Fruit fly (Drosophila melanogaster): ENCODE data around the gene stx.

stx gene

dm6 chrX:10767350-10768005 is 22.7 kb upstream of the stx start (continued):
- TF ChIP-seq CG17568 (GFP tag; optimal IDR thresholded peaks at IDR 0.05) = peak; percentile 23
- no peak for TF ChIP-seq gt (GFP tag; IDR thresholded peaks at IDR 0.05)
- TF ChIP-seq Dip2 (GFP tag; IDR thresholded peaks at IDR 0.05) = no peak
- TF ChIP-seq Xbp1 (GFP tag; optimal IDR thresholded peaks at IDR 0.05) = peak; percentile 61
- TF ChIP-seq CG8388 (GFP tag; optimal IDR thresholded peaks at IDR 0.05) = peak; percentile 23
- TF ChIP-seq CG30020 (tag; optimal IDR thresholded peaks at IDR 0.05) = no peak
- TF ChIP-seq Ets97D (GFP tag; optimal IDR thresholded peaks at IDR 0.05) = peak; percentile 11
- no peak for TF ChIP-seq psq (GFP tag; optimal IDR thresholded peaks at IDR 0.05)
- no peak for TF ChIP-seq tup (GFP tag; optimal IDR thresholded peaks at IDR 0.05)
- TF ChIP-seq Fer2 (tag; optimal IDR thresholded peaks at IDR 0.05) = peak; percentile 31
- TF ChIP-seq eve (GFP tag; optimal IDR thresholded peaks at IDR 0.05) = no peak
- TF ChIP-seq sima (GFP tag; optimal IDR thresholded peaks at IDR 0.05) = no peak
- no peak for TF ChIP-seq tna (GFP tag; IDR thresholded peaks at IDR 0.05; ENCODE audit: partially characterized antibody)
- TF ChIP-seq gfzf (GFP tag; optimal IDR thresholded peaks at IDR 0.05) = no peak
- no peak for TF ChIP-seq NK7.1 (GFP tag; optimal IDR thresholded peaks at IDR 0.05)
- no peak for TF ChIP-seq pan (optimal IDR thresholded peaks at IDR 0.05)
- TF ChIP-seq pan (GFP tag; optimal IDR thresholded peaks at IDR 0.05 in 1 of 2, IDR thresholded peaks at IDR 0.05 in 1 of 2) = peak in 1 of 2 experiments; percentile 68
- no peak for TF ChIP-seq hbn (GFP tag; IDR thresholded peaks at IDR 0.05; ENCODE audit: partially characterized antibody)
- no peak for TF ChIP-seq bowl (GFP tag; IDR thresholded peaks at IDR 0.05)
- no peak for TF ChIP-seq insv (GFP tag; optimal IDR thresholded peaks at IDR 0.05)
- TF ChIP-seq MBD-R2 (GFP tag; IDR thresholded peaks at IDR 0.05) = no peak; the same call in 1 of the 2 replicates
- no peak for TF ChIP-seq dimm (GFP tag; IDR thresholded peaks at IDR 0.05)
- TF ChIP-seq z (GFP tag; IDR thresholded peaks at IDR 0.05) = no peak
- peak; percentile 96 for TF ChIP-seq cg (GFP tag; optimal IDR thresholded peaks at IDR 0.05)
- peak; percentile 49 for TF ChIP-seq CG1832 (GFP tag; optimal IDR thresholded peaks at IDR 0.05)
- peak; percentile 20 for TF ChIP-seq Bteb2 (GFP tag; optimal IDR thresholded peaks at IDR 0.05)
- no peak for TF ChIP-seq CG34224 (GFP tag; IDR thresholded peaks at IDR 0.05; ENCODE audit: partially characterized antibody)
- TF ChIP-seq crc (GFP tag; optimal IDR thresholded peaks at IDR 0.05) = peak; percentile 24
- TF ChIP-seq CG16863 (GFP tag; optimal IDR thresholded peaks at IDR 0.05) = peak; percentile 4
- TF ChIP-seq chinmo (GFP tag; IDR thresholded peaks at IDR 0.05; ENCODE audit: partially characterized antibody) = no peak
- no peak for TF ChIP-seq chif (GFP tag; optimal IDR thresholded peaks at IDR 0.05)
- no peak for TF ChIP-seq Hey (tag; optimal IDR thresholded peaks at IDR 0.05)
- TF ChIP-seq CG16779 (GFP tag; IDR thresholded peaks at IDR 0.05) = 0 out of 2 replicates have a peak, but pooled peaks have one; percentile 40
- no peak for TF ChIP-seq ham (GFP tag; IDR thresholded peaks at IDR 0.05)
- peak; percentile 29; the same call in 1 of the 2 replicates for TF ChIP-seq Bgb (GFP tag; IDR thresholded peaks at IDR 0.05; ENCODE audit: partially characterized antibody)
- TF ChIP-seq run (tag; optimal IDR thresholded peaks at IDR 0.05) = no peak
- no peak for TF ChIP-seq NC2α (GFP tag; optimal IDR thresholded peaks at IDR 0.05)
- TF ChIP-seq dati (GFP tag; IDR thresholded peaks at IDR 0.05) = no peak
- TF ChIP-seq scrt (GFP tag; optimal IDR thresholded peaks at IDR 0.05) = peak; percentile 40
- TF ChIP-seq org-1 (GFP tag; optimal IDR thresholded peaks at IDR 0.05) = peak; percentile 51
- TF ChIP-seq CG11398 (GFP tag; optimal IDR thresholded peaks at IDR 0.05) = peak; percentile 13
- peak; percentile 23; the same call in 1 of the 2 replicates for TF ChIP-seq CG6272 (GFP tag; IDR thresholded peaks at IDR 0.05)
- TF ChIP-seq Mes4 (GFP tag; optimal IDR thresholded peaks at IDR 0.05) = peak; percentile 22
- TF ChIP-seq CG6254 (GFP tag; optimal IDR thresholded peaks at IDR 0.05) = peak; percentile 28
- peak; percentile 27 to 54 for TF ChIP-seq Pdp1 (GFP tag; optimal IDR thresholded peaks at IDR 0.05)
- TF ChIP-seq NfI (GFP tag; optimal IDR thresholded peaks at IDR 0.05) = peak; percentile 66
- peak; percentile 51 for TF ChIP-seq Sox102F (GFP tag; optimal IDR thresholded peaks at IDR 0.05)
- peak; percentile 47 for TF ChIP-seq PHDP (tag; optimal IDR thresholded peaks at IDR 0.05)
- peak; percentile 83 for TF ChIP-seq row (GFP tag; IDR thresholded peaks at IDR 0.05)
- peak; percentile 40 for TF ChIP-seq CG11696 (GFP tag; IDR thresholded peaks at IDR 0.05)

Data from whole organism, embryonic.